Worm (Caenorhabditis elegans) whole organism, young adult: ENCODE data around the gene Y11D7A.10.
"Not testable (repeated sequence)": the region's sequence is repeated elsewhere in the genome, so short reads cannot be mapped to it uniquely, and the experiment has no call there.

Experiments used
- B0019.2 ChIP-seq: fragments of 200-800 bp; sonication (Bioruptor generic); conservative IDR thresholded peaks from 2 replicates; pipeline ENCODE4 v1.3.6; 2022; ENCODE audit warnings: missing genetic modification reagents, missing genetic modification characterization, missing compliant biosample characterization
- B0035.1 ChIP-seq: sonication (generic microtip); optimal IDR thresholded peaks from 2 replicates; lab custom pipeline; 2016; ENCODE audit warnings: missing genetic modification characterization, mild to moderate bottlenecking, missing compliant biosample characterization, missing genotype, missing genetic modification reagents
- C17E4.6 ChIP-seq: fragments of 200-800 bp; sonication (Bioruptor generic); IDR thresholded peaks from 2 replicates; pipeline ENCODE4 v1.3.6; 2022; ENCODE audit warnings: missing genetic modification reagents, missing genetic modification characterization, missing compliant biosample characterization
- D2030.7 ChIP-seq: fragments of 200-800 bp; sonication (Bioruptor generic); IDR thresholded peaks from 2 replicates; pipeline ENCODE4 v1.3.6; 2022; ENCODE audit warnings: missing genetic modification reagents, missing genetic modification characterization, missing compliant biosample characterization
- F22D6.2 ChIP-seq: sonication (generic microtip); optimal IDR thresholded peaks from 2 replicates; lab custom pipeline; 2016; ENCODE audit warnings: mild to moderate bottlenecking, missing genetic modification characterization, missing compliant biosample characterization
- K12H6.12 ChIP-seq: fragments of 200-800 bp; sonication (Bioruptor generic); optimal IDR thresholded peaks from 2 replicates; lab custom pipeline; 2018; ENCODE audit warnings: mild to moderate bottlenecking, missing genetic modification characterization, missing compliant biosample characterization
- T26A5.8 ChIP-seq: sonication (generic microtip); optimal IDR thresholded peaks from 2 replicates; lab custom pipeline; 2016; ENCODE audit warnings: missing genetic modification characterization, missing compliant biosample characterization
- Y79H2A.3 ChIP-seq: fragments of 200-800 bp; sonication (Bioruptor generic); conservative IDR thresholded peaks from 2 replicates; pipeline ENCODE4 v1.3.6; 2022; ENCODE audit warnings: missing genetic modification reagents, missing genetic modification characterization, missing compliant biosample characterization
- aptf-3 ChIP-seq: fragments of 200-800 bp; sonication (Bioruptor generic); IDR thresholded peaks from 2 replicates; pipeline ENCODE4 v1.3.6; 2022; ENCODE audit warnings: missing genetic modification characterization, missing compliant biosample characterization
- atf-7 ChIP-seq: sonication (generic microtip); optimal IDR thresholded peaks from 2 replicates; lab custom pipeline; 2017; ENCODE audit warnings: mild to moderate bottlenecking, missing genetic modification characterization, missing compliant biosample characterization
- bed-2 ChIP-seq: fragments of 200-800 bp; sonication (Bioruptor generic); IDR thresholded peaks from 2 replicates; pipeline ENCODE4 v1.3.6; 2022; ENCODE audit warnings: missing genetic modification reagents, missing genetic modification characterization, missing compliant biosample characterization
- ccch-3 ChIP-seq: fragments of 200-800 bp; sonication (Bioruptor generic); optimal IDR thresholded peaks from 2 replicates; lab custom pipeline; 2018; ENCODE audit warnings: mild to moderate bottlenecking, missing genetic modification characterization, missing compliant biosample characterization
- cebp-1 ChIP-seq, 2 experiments: fragments of 200-800 bp in 1 of 2; sonication (Bioruptor generic) in 1 of 2; sonication (generic microtip) in 1 of 2; IDR thresholded peaks in 1 of 2; optimal IDR thresholded peaks in 1 of 2; 2 replicates each; pipeline versions ENCODE4 v1.3.6 to Lab custom; 2017 to 2022; ENCODE audit warnings: missing compliant biosample characterization in 2 of 2, missing genetic modification characterization in 2 of 2, mild to moderate bottlenecking in 1 of 2, missing genetic modification reagents in 1 of 2, moderate library complexity in 1 of 2
- ceh-27 ChIP-seq: fragments of 200-800 bp; sonication (Bioruptor generic); optimal IDR thresholded peaks from 2 replicates; lab custom pipeline; 2018; ENCODE audit warnings: mild to moderate bottlenecking, missing genetic modification characterization, moderate library complexity, missing compliant biosample characterization
- ceh-40 ChIP-seq: fragments of 200-800 bp; sonication (Bioruptor generic); IDR thresholded peaks from 2 replicates; pipeline ENCODE4 v1.3.6; 2022; ENCODE audit warnings: missing genetic modification characterization, missing compliant biosample characterization
- ceh-79 ChIP-seq: sonication (generic microtip); optimal IDR thresholded peaks from 2 replicates; lab custom pipeline; 2017; ENCODE audit warnings: mild to moderate bottlenecking, missing genetic modification characterization, missing compliant biosample characterization
- ceh-91 ChIP-seq: fragments of 200-800 bp; sonication (Bioruptor generic); IDR thresholded peaks from 2 replicates; pipeline ENCODE4 v1.3.6; 2022; ENCODE audit warnings: missing genetic modification reagents, missing genetic modification characterization, missing compliant biosample characterization
- dpl-1 ChIP-seq: fragments of 150-350 bp; optimal IDR thresholded peaks from 2 replicates; lab custom pipeline; 2014; ENCODE audit warnings: missing biosample characterization, missing genetic modification reagents, missing genetic modification characterization
- hlh-12 ChIP-seq: sonication (generic microtip); optimal IDR thresholded peaks from 2 replicates; lab custom pipeline; 2016; ENCODE audit warnings: missing genetic modification characterization, missing compliant biosample characterization
- hmg-1.2 ChIP-seq: fragments of 200-800 bp; sonication (Bioruptor generic); IDR thresholded peaks from 2 replicates; pipeline ENCODE4 v1.3.6; 2022; ENCODE audit warnings: missing genetic modification reagents, missing genetic modification characterization, missing compliant biosample characterization
- hsf-1 ChIP-seq: fragments of 200-800 bp; sonication (Bioruptor generic); IDR thresholded peaks from 2 replicates; pipeline ENCODE4 v1.3.6; 2022; ENCODE audit warnings: missing genetic modification reagents, missing genetic modification characterization, missing compliant biosample characterization
- lin-35 ChIP-seq, 3 experiments: fragments of 150-350 bp in 2 of 3; sonication (generic microtip) in 1 of 3; optimal IDR thresholded peaks; 2 replicates each; lab custom pipeline; 2014 to 2018; ENCODE audit warnings: missing biosample characterization in 3 of 3, missing genetic modification characterization in 3 of 3, missing genetic modification reagents in 3 of 3
- mxl-1 ChIP-seq: sonication (generic microtip); optimal IDR thresholded peaks from 2 replicates; lab custom pipeline; 2016; ENCODE audit warnings: missing genetic modification characterization, missing compliant biosample characterization
- nhr-179 ChIP-seq: sonication (generic microtip); optimal IDR thresholded peaks from 2 replicates; lab custom pipeline; 2016; ENCODE audit warnings: mild to moderate bottlenecking, missing genetic modification characterization, missing compliant biosample characterization
- pha-4 ChIP-seq: fragments of 150-350 bp; sonication (generic microtip); optimal IDR thresholded peaks from 2 replicates; lab custom pipeline; 2014; ENCODE audit warnings: missing biosample characterization, missing genetic modification reagents, missing genetic modification characterization
- sea-2 ChIP-seq: fragments of 200-800 bp; sonication (Bioruptor generic); IDR thresholded peaks from 2 replicates; pipeline ENCODE4 v1.3.6; 2022; ENCODE audit warnings: missing genetic modification characterization, missing compliant biosample characterization
- snpc-1.1 ChIP-seq: sonication (generic microtip); optimal IDR thresholded peaks from 2 replicates; lab custom pipeline; 2017; ENCODE audit warnings: missing genetic modification characterization, mild to moderate bottlenecking, missing compliant biosample characterization, antibody characterized with exemption, moderate library complexity, missing genotype, missing genetic modification reagents; ENCODE audit not compliant: insufficient read depth
- snpc-3.4 ChIP-seq: sonication (generic microtip); optimal IDR thresholded peaks from 2 replicates; lab custom pipeline; 2017; ENCODE audit warnings: missing genetic modification characterization, mild to moderate bottlenecking, missing compliant biosample characterization, antibody characterized with exemption, moderate library complexity, missing genotype, missing genetic modification reagents
- snpc-4 ChIP-seq, 5 experiments: fragments of 150-350 bp in 1 of 5; sonication (generic microtip) in 4 of 5; optimal IDR thresholded peaks; 2 replicates each; lab custom pipeline; 2014 to 2018; ENCODE audit warnings: missing genetic modification characterization in 5 of 5, missing biosample characterization in 3 of 5, antibody characterized with exemption in 2 of 5, mild to moderate bottlenecking in 2 of 5, missing compliant biosample characterization in 2 of 5, missing genotype in 2 of 5, moderate library complexity in 2 of 5, missing genetic modification reagents in 1 of 5
- somi-1 ChIP-seq: fragments of 200-800 bp; sonication (Bioruptor generic); optimal IDR thresholded peaks from 2 replicates; lab custom pipeline; 2018; ENCODE audit warnings: mild to moderate bottlenecking, missing genetic modification characterization, missing compliant biosample characterization
- tbx-9 ChIP-seq: sonication (generic microtip); optimal IDR thresholded peaks from 2 replicates; lab custom pipeline; 2016; ENCODE audit warnings: borderline replicate concordance, missing genetic modification characterization, inconsistent platforms, missing compliant biosample characterization
- unc-130 ChIP-seq: sonication (generic microtip); optimal IDR thresholded peaks from 2 replicates; lab custom pipeline; 2016; ENCODE audit warnings: missing genetic modification reagents, missing genetic modification characterization, missing compliant biosample characterization
- xnd-1 ChIP-seq: sonication (generic microtip); optimal IDR thresholded peaks from 2 replicates; lab custom pipeline; 2016; ENCODE audit warnings: missing genotype, missing genetic modification reagents, missing genetic modification characterization, missing compliant biosample characterization
- zim-3 ChIP-seq: sonication (generic microtip); optimal IDR thresholded peaks from 2 replicates; lab custom pipeline; 2017; ENCODE audit warnings: mild to moderate bottlenecking, missing genetic modification characterization, moderate library complexity, missing compliant biosample characterization
- ztf-3 ChIP-seq: fragments of 200-800 bp; sonication (Bioruptor generic); optimal IDR thresholded peaks from 2 replicates; lab custom pipeline; 2018; ENCODE audit warnings: mild to moderate bottlenecking, missing genetic modification characterization, missing compliant biosample characterization

Gene Y11D7A.10

ce11 chrIV:9296285-9296684, 36.7 kb upstream of the Y11D7A.10 start, which contains the start of gene F49C12.1:
Gene F49C12.1, minus strand, starts transcription at chrIV:9296354.
- TF ChIP-seq bed-2, result no peak
- no peak for TF ChIP-seq xnd-1 (tag; lab: Kevin White, UChicago)
- TF ChIP-seq sea-2 (GFP tag; lab: Robert Waterston, UW), result no peak
- no peak for TF ChIP-seq lin-35 (GFP tag; optimal IDR thresholded peaks at IDR 0.05; lab: Kevin White, UChicago)
- no peak for TF ChIP-seq zim-3 (tag; lab: Kevin White, UChicago)
- no peak for TF ChIP-seq dpl-1 (GFP tag; lab: Kevin White, UChicago)
- no peak for TF ChIP-seq T26A5.8 (tag; lab: Kevin White, UChicago)
- no peak for TF ChIP-seq ztf-3 (GFP tag; lab: Kevin White, UChicago)
- no peak for TF ChIP-seq K12H6.12
- TF ChIP-seq ceh-91 (GFP tag; lab: Robert Waterston, UW), result no peak
- no peak for TF ChIP-seq ceh-40 (GFP tag; lab: Robert Waterston, UW)
- no peak for TF ChIP-seq aptf-3 (GFP tag; lab: Robert Waterston, UW)
- TF ChIP-seq snpc-1.1 (tag; lab: Kevin White, UChicago), result no peak
- TF ChIP-seq hmg-1.2 (GFP tag; lab: Robert Waterston, UW), result no peak
- no peak for TF ChIP-seq Y79H2A.3 (GFP tag; lab: Robert Waterston, UW)
- no peak for TF ChIP-seq snpc-4 (GFP tag; optimal IDR thresholded peaks at IDR 0.05; lab: Kevin White, UChicago)
- TF ChIP-seq snpc-4 (tag; optimal IDR thresholded peaks at IDR 0.05; lab: Kevin White, UChicago), result no peak
- TF ChIP-seq unc-130, result no peak
- no peak for TF ChIP-seq cebp-1 (GFP tag; IDR thresholded peaks at IDR 0.05; lab: Robert Waterston, UW)
- TF ChIP-seq cebp-1 (tag; optimal IDR thresholded peaks at IDR 0.05; lab: Kevin White, UChicago), result no peak
- no peak for TF ChIP-seq hsf-1 (GFP tag; lab: Robert Waterston, UW)

- not testable (repeated sequence) for TF ChIP-seq hlh-12 (tag; lab: Kevin White, UChicago); mxl-1; tbx-9 (tag; lab: Kevin White, UChicago)
These were observed 34.3 kb upstream of the Y11D7A.10 start, which contains the start of gene nhr-264 for ce11 chrIV:9293825-9294224. Gene nhr-264, minus strand, starts transcription at chrIV:9293925.

ce11 chrIV:9289635-9290034, 30.1 kb upstream of the Y11D7A.10 start:
- no peak for TF ChIP-seq hlh-12 (tag; lab: Kevin White, UChicago)
- no peak for TF ChIP-seq B0035.1 (tag; lab: Kevin White, UChicago)
- no peak for TF ChIP-seq somi-1 (GFP tag; lab: Kevin White, UChicago)
- TF ChIP-seq ceh-79 (tag; lab: Kevin White, UChicago), result no peak
- no peak for TF ChIP-seq F22D6.2 (tag; lab: Kevin White, UChicago)
- TF ChIP-seq C17E4.6, result no peak
- no peak for TF ChIP-seq snpc-3.4 (tag; lab: Kevin White, UChicago)
- no peak for TF ChIP-seq aptf-3 (GFP tag; lab: Robert Waterston, UW)
- no peak for TF ChIP-seq nhr-179
- TF ChIP-seq ccch-3 (GFP tag; lab: Kevin White, UChicago), result no peak
- no peak for TF ChIP-seq pha-4 (tag; lab: Kevin White, UChicago)
- TF ChIP-seq dpl-1 (GFP tag; lab: Kevin White, UChicago), result no peak
- TF ChIP-seq hsf-1 (GFP tag; lab: Robert Waterston, UW), result no peak
- TF ChIP-seq zim-3 (tag; lab: Kevin White, UChicago), result no peak
- TF ChIP-seq D2030.7 (GFP tag; lab: Robert Waterston, UW), result no peak
- no peak for TF ChIP-seq ceh-27
- TF ChIP-seq B0019.2 (GFP tag; lab: Robert Waterston, UW), result no peak
- no peak for TF ChIP-seq atf-7
